Fruit fly (Drosophila melanogaster) whole organism, embryonic: ENCODE data around the gene CG7275.

Source experiments
- Blimp-1 ChIP-seq: fragments of 200-800 bp; sonication (Bioruptor generic); optimal IDR thresholded peaks from 3 replicates; lab custom pipeline; 2018; ENCODE audit warnings: missing biosample characterization, missing genetic modification characterization, mild to moderate bottlenecking, moderate library complexity, missing genetic modification reagents
- CG10267 ChIP-seq: fragments of 200-800 bp; sonication (Bioruptor generic); optimal IDR thresholded peaks from 2 replicates; lab custom pipeline; 2018; ENCODE audit warnings: missing biosample characterization, mild to moderate bottlenecking, missing genetic modification characterization, moderate library complexity
- CG11247 ChIP-seq: fragments of 200-800 bp; sonication (Bioruptor generic); IDR thresholded peaks from 2 replicates; pipeline ENCODE4 v1.3.6; 2022; ENCODE audit warnings: missing biosample characterization, missing genetic modification characterization
- CG12071 ChIP-seq: fragments of 200-800 bp; sonication (Bioruptor generic); optimal IDR thresholded peaks from 3 replicates; lab custom pipeline; 2018; ENCODE audit warnings: missing biosample characterization, mild to moderate bottlenecking, missing genetic modification characterization
- CG12155 ChIP-seq: fragments of 200-800 bp; sonication (Bioruptor generic); optimal IDR thresholded peaks from 3 replicates; lab custom pipeline; 2016; ENCODE audit warnings: missing biosample characterization, missing genetic modification characterization
- CG14441 ChIP-seq: fragments of 200-800 bp; sonication (Bioruptor generic); IDR thresholded peaks from 2 replicates; pipeline ENCODE4 v1.3.6; 2022; ENCODE audit warnings: missing biosample characterization, missing genetic modification characterization
- CG14710 ChIP-seq: fragments of 200-800 bp; sonication (Bioruptor generic); optimal IDR thresholded peaks from 3 replicates; lab custom pipeline; 2019; ENCODE audit warnings: missing biosample characterization, mild to moderate bottlenecking, missing genetic modification characterization, moderate library complexity
- CG17912 ChIP-seq: fragments of 200-800 bp; sonication (Bioruptor generic); optimal IDR thresholded peaks from 2 replicates; lab custom pipeline; 2018; ENCODE audit warnings: missing biosample characterization, mild to moderate bottlenecking, missing genetic modification characterization
- CG18262 ChIP-seq: fragments of 200-800 bp; optimal IDR thresholded peaks from 3 replicates; lab custom pipeline; 2019; ENCODE audit warnings: missing biosample characterization, mild to moderate bottlenecking, missing genetic modification characterization, moderate library complexity
- CG18476 ChIP-seq: fragments of 200-800 bp; sonication (Bioruptor generic); optimal IDR thresholded peaks from 2 replicates; lab custom pipeline; 2016; ENCODE audit warnings: missing biosample characterization, mild to moderate bottlenecking, missing genetic modification characterization
- CG18599 ChIP-seq: fragments of 200-800 bp; sonication (Bioruptor generic); optimal IDR thresholded peaks from 3 replicates; lab custom pipeline; 2017; ENCODE audit warnings: missing biosample characterization, missing genetic modification characterization, mild to moderate bottlenecking, moderate library complexity, missing genetic modification reagents
- CG2712 ChIP-seq: fragments of 200-800 bp; optimal IDR thresholded peaks from 3 replicates; lab custom pipeline; 2019; ENCODE audit warnings: missing biosample characterization, mild to moderate bottlenecking, missing genetic modification characterization, moderate library complexity
- CG4282 ChIP-seq: fragments of 200-800 bp; sonication (Bioruptor generic); optimal IDR thresholded peaks from 2 replicates; lab custom pipeline; 2016; ENCODE audit warnings: missing biosample characterization, missing genetic modification characterization
- CG4617 ChIP-seq: fragments of 200-800 bp; sonication (Bioruptor generic); optimal IDR thresholded peaks from 3 replicates; lab custom pipeline; 2016; ENCODE audit warnings: missing biosample characterization, missing genetic modification characterization, borderline replicate concordance
- CG6683 ChIP-seq: fragments of 200-800 bp; sonication (Bioruptor generic); optimal IDR thresholded peaks from 2 replicates; lab custom pipeline; 2017; ENCODE audit warnings: missing biosample characterization, mild to moderate bottlenecking, missing genetic modification characterization, missing genetic modification reagents
- CG7745 ChIP-seq: fragments of 200-800 bp; sonication (Bioruptor generic); optimal IDR thresholded peaks from 2 replicates; lab custom pipeline; 2018; ENCODE audit warnings: missing biosample characterization, mild to moderate bottlenecking, missing genetic modification characterization, moderate library complexity
- CG8765 ChIP-seq: fragments of 200-800 bp; sonication (Bioruptor generic); IDR thresholded peaks from 2 replicates; pipeline ENCODE4 v1.3.6; 2022; ENCODE audit warnings: missing biosample characterization, missing genetic modification characterization
- CG9727 ChIP-seq: fragments of 200-800 bp; sonication (Bioruptor generic); optimal IDR thresholded peaks from 3 replicates; lab custom pipeline; 2017; ENCODE audit warnings: missing biosample characterization, mild to moderate bottlenecking, missing genetic modification characterization
- D19A ChIP-seq: fragments of 200-800 bp; optimal IDR thresholded peaks from 3 replicates; lab custom pipeline; 2019; ENCODE audit warnings: missing biosample characterization, mild to moderate bottlenecking, missing genetic modification characterization, moderate library complexity
- D19B ChIP-seq: fragments of 200-800 bp; sonication (Bioruptor generic); optimal IDR thresholded peaks from 2 replicates; lab custom pipeline; 2017; ENCODE audit warnings: missing biosample characterization, mild to moderate bottlenecking, missing genetic modification characterization
- HHEX ChIP-seq: fragments of 200-800 bp; sonication (Bioruptor generic); optimal IDR thresholded peaks from 3 replicates; lab custom pipeline; 2017; ENCODE audit warnings: missing biosample characterization, mild to moderate bottlenecking, missing genetic modification characterization, missing genetic modification reagents
- Hey ChIP-seq: fragments of 200-800 bp; sonication (Bioruptor generic); optimal IDR thresholded peaks from 3 replicates; lab custom pipeline; 2018; ENCODE audit warnings: missing biosample characterization, mild to moderate bottlenecking, missing genetic modification characterization
- Oaz ChIP-seq: fragments of 200-800 bp; sonication (Bioruptor generic); IDR thresholded peaks from 2 replicates; pipeline ENCODE4 v1.3.6; 2022; ENCODE audit warnings: missing biosample characterization, missing genetic modification characterization
- Oli ChIP-seq: fragments of 200-800 bp; sonication (Bioruptor generic); optimal IDR thresholded peaks from 2 replicates; lab custom pipeline; 2018; ENCODE audit warnings: missing biosample characterization, mild to moderate bottlenecking, missing genetic modification characterization, moderate library complexity
- Pdp1 ChIP-seq, 2 experiments: fragments of 200-800 bp; sonication (Bioruptor generic); optimal IDR thresholded peaks; 3 replicates each; lab custom pipeline; 2016; ENCODE audit warnings: missing biosample characterization in 2 of 2, missing genetic modification characterization in 2 of 2, mild to moderate bottlenecking in 1 of 2, moderate library complexity in 1 of 2
- Vsx1 ChIP-seq: fragments of 200-800 bp; sonication (Bioruptor generic); optimal IDR thresholded peaks from 2 replicates; lab custom pipeline; 2017; ENCODE audit warnings: missing biosample characterization, mild to moderate bottlenecking, missing genetic modification characterization, missing genetic modification reagents
- abd-A ChIP-seq: fragments of 200-800 bp; sonication (Bioruptor generic); optimal IDR thresholded peaks from 3 replicates; lab custom pipeline; 2019; ENCODE audit warnings: missing biosample characterization, mild to moderate bottlenecking, missing genetic modification characterization, moderate library complexity
- amos ChIP-seq: fragments of 200-800 bp; sonication (Bioruptor generic); IDR thresholded peaks from 2 replicates; pipeline ENCODE4 v1.3.6; 2022; ENCODE audit warnings: missing biosample characterization, missing genetic modification characterization; ENCODE audit not compliant: partially characterized antibody
- chinmo ChIP-seq: fragments of 200-800 bp; sonication (Bioruptor generic); IDR thresholded peaks from 4 replicates; pipeline ENCODE4 v1.3.6; 2022; ENCODE audit warnings: missing biosample characterization, missing genetic modification characterization; ENCODE audit not compliant: partially characterized antibody
- cwo ChIP-seq: fragments of 200-800 bp; sonication (Bioruptor generic); optimal IDR thresholded peaks from 3 replicates; lab custom pipeline; 2017; ENCODE audit warnings: missing biosample characterization, missing genetic modification characterization, mild to moderate bottlenecking, moderate library complexity, missing genetic modification reagents
- da ChIP-seq: fragments of 200-800 bp; sonication (Bioruptor generic); optimal IDR thresholded peaks from 2 replicates; lab custom pipeline; 2016; ENCODE audit warnings: missing biosample characterization, missing genetic modification characterization
- fru ChIP-seq: fragments of >200 bp; optimal IDR thresholded peaks from 2 replicates; lab custom pipeline; 2017
- grn ChIP-seq: fragments of 200-800 bp; sonication (Bioruptor generic); optimal IDR thresholded peaks from 3 replicates; lab custom pipeline; 2017; ENCODE audit warnings: missing biosample characterization, missing genetic modification characterization
- hkb ChIP-seq, 2 experiments: fragments of 200-800 bp in 1 of 2; fragments of >200 bp in 1 of 2; sonication (Bioruptor generic) in 1 of 2; IDR thresholded peaks in 1 of 2; optimal IDR thresholded peaks in 1 of 2; 2 replicates each; pipeline versions ENCODE4 v1.3.6 to Lab custom; 2017 to 2022; ENCODE audit warnings: missing biosample characterization in 1 of 2, missing genetic modification characterization in 1 of 2
- kay ChIP-seq: fragments of 200-800 bp; sonication (Bioruptor generic); optimal IDR thresholded peaks from 2 replicates; lab custom pipeline; 2016; ENCODE audit warnings: missing biosample characterization, missing genetic modification characterization
- lilli ChIP-seq: fragments of 200-800 bp; sonication (Bioruptor generic); optimal IDR thresholded peaks from 3 replicates; lab custom pipeline; 2016; ENCODE audit warnings: missing biosample characterization, missing genetic modification characterization
- mirr ChIP-seq: fragments of 200-800 bp; sonication (Bioruptor generic); optimal IDR thresholded peaks from 3 replicates; lab custom pipeline; 2018; ENCODE audit warnings: missing biosample characterization, mild to moderate bottlenecking, missing genetic modification characterization
- pho ChIP-seq: fragments of 200-800 bp; sonication (Bioruptor generic); optimal IDR thresholded peaks from 2 replicates; lab custom pipeline; 2016; ENCODE audit warnings: missing biosample characterization, missing genetic modification characterization
- scrt ChIP-seq: fragments of 200-800 bp; sonication (Bioruptor generic); optimal IDR thresholded peaks from 2 replicates; lab custom pipeline; 2018; ENCODE audit warnings: missing biosample characterization, mild to moderate bottlenecking, missing genetic modification characterization, moderate library complexity
- sd ChIP-seq: fragments of 200-800 bp; sonication (Bioruptor generic); optimal IDR thresholded peaks from 3 replicates; lab custom pipeline; 2018; ENCODE audit warnings: missing biosample characterization, mild to moderate bottlenecking, missing genetic modification characterization, moderate library complexity
- sens ChIP-seq: fragments of 200-800 bp; sonication (Bioruptor generic); peaks from one replicate; lab custom pipeline; 2016; ENCODE audit warnings: missing biosample characterization, missing genetic modification characterization
- sqz ChIP-seq: fragments of 200-800 bp; sonication (Bioruptor generic); optimal IDR thresholded peaks from 3 replicates; lab custom pipeline; 2018; ENCODE audit warnings: missing biosample characterization, mild to moderate bottlenecking, missing genetic modification characterization
- ssp ChIP-seq: fragments of 200-800 bp; sonication (Bioruptor generic); IDR thresholded peaks from 2 replicates; pipeline ENCODE4 v1.3.6; 2022; ENCODE audit warnings: missing biosample characterization, missing genetic modification characterization
- sug ChIP-seq: fragments of 200-800 bp; optimal IDR thresholded peaks from 2 replicates; lab custom pipeline; 2019; ENCODE audit warnings: missing biosample characterization, mild to moderate bottlenecking, missing genetic modification characterization, moderate library complexity
- zfh1 ChIP-seq: fragments of 200-800 bp; sonication (Bioruptor generic); IDR thresholded peaks from 3 replicates; pipeline ENCODE4 v1.3.6; 2022; ENCODE audit warnings: missing biosample characterization, missing genetic modification characterization

The CG7275 gene

dm6 chr3L:15537916-15538581 lies 39.3 kb downstream of the CG7275 start (continued):
- TF ChIP-seq fru (no peak), amos (no peak), Oli (tag; lab: Kevin White, UChicago) (peak; percentile 78), lilli (GFP tag; lab: Kevin White, UChicago) (peak; percentile 63), hkb (optimal IDR thresholded peaks at IDR 0.05; lab: Kevin White, UChicago) (no peak), hkb (GFP tag; IDR thresholded peaks at IDR 0.05; lab: Robert Waterston, UW) (0 out of 2 replicates have a peak, but pooled peaks have one; percentile 54), CG11247 (no peak), da (no peak), abd-A (tag; lab: Kevin White, UChicago) (no peak), CG10267 (tag; lab: Kevin White, UChicago) (peak; percentile 63), CG4282 (GFP tag; lab: Kevin White, UChicago) (no peak)
- TF ChIP-seq, all 482 proteins: peak for 243

- no peak for TF ChIP-seq Hey
- no peak for TF ChIP-seq HHEX (GFP tag; lab: Kevin White, UChicago)
- no peak for TF ChIP-seq zfh1 (GFP tag; lab: Robert Waterston, UW)
- TF ChIP-seq CG2712 (tag; lab: Kevin White, UChicago) = peak; percentile 6
- TF ChIP-seq kay (GFP tag; lab: Kevin White, UChicago) = no peak
- TF ChIP-seq CG14441 (GFP tag; lab: Robert Waterston, UW) = 0 out of 2 replicates have a peak, but pooled peaks have one; percentile 38
- TF ChIP-seq grn = peak; percentile 86
- TF ChIP-seq CG17912 (GFP tag; lab: Kevin White, UChicago) = no peak
- TF ChIP-seq CG7745 (tag; lab: Kevin White, UChicago) = no peak
- no peak for TF ChIP-seq scrt (GFP tag; lab: Kevin White, UChicago)
- peak; percentile 45 for TF ChIP-seq sens (GFP tag; lab: Kevin White, UChicago)
- peak; percentile 77 for TF ChIP-seq sqz
- TF ChIP-seq CG14710 (tag; lab: Kevin White, UChicago) = no peak
- no peak for TF ChIP-seq sd (tag; lab: Kevin White, UChicago)
- no peak for TF ChIP-seq lilli (GFP tag; lab: Kevin White, UChicago)
- peak; percentile 55 for TF ChIP-seq Vsx1 (GFP tag; lab: Kevin White, UChicago)
- TF ChIP-seq chinmo (GFP tag; lab: Robert Waterston, UW) = 0 out of 4 replicates have a peak, but pooled peaks have one; percentile 20
- no peak for TF ChIP-seq ssp (GFP tag; lab: Robert Waterston, UW)
- peak; percentile 72 for TF ChIP-seq D19A (tag; lab: Kevin White, UChicago)
- no peak for TF ChIP-seq CG6683 (GFP tag; lab: Kevin White, UChicago)
- no peak for TF ChIP-seq CG12155 (GFP tag; lab: Kevin White, UChicago)
- TF ChIP-seq pho = no peak
- TF ChIP-seq CG4617 (GFP tag; lab: Kevin White, UChicago) = no peak
- no peak for TF ChIP-seq CG18476 (GFP tag; lab: Kevin White, UChicago)
- no peak for TF ChIP-seq abd-A (tag; lab: Kevin White, UChicago)
- peak in 1 of 2 experiments; percentile 35 for TF ChIP-seq Pdp1 (GFP tag; optimal IDR thresholded peaks at IDR 0.05; lab: Kevin White, UChicago)
- peak; percentile 41 for TF ChIP-seq mirr (GFP tag; lab: Kevin White, UChicago)
- TF ChIP-seq CG18599 (GFP tag; lab: Kevin White, UChicago) = peak; percentile 12
- peak; percentile 84 for TF ChIP-seq cwo (GFP tag; lab: Kevin White, UChicago)
- TF ChIP-seq sug (tag; lab: Kevin White, UChicago) = peak; percentile 35
- TF ChIP-seq Oaz (GFP tag; lab: Robert Waterston, UW) = no peak
- TF ChIP-seq CG18262 = peak; percentile 18
- TF ChIP-seq D19B (GFP tag; lab: Kevin White, UChicago) = peak; percentile 61
- no peak for TF ChIP-seq CG8765 (GFP tag; lab: Robert Waterston, UW)
- TF ChIP-seq Blimp-1 = peak; percentile 1
- no peak for TF ChIP-seq CG9727
- TF ChIP-seq CG12071 (GFP tag; lab: Kevin White, UChicago) = no peak
These were observed 40.1 kb downstream of the CG7275 start for dm6 chr3L:15538582-15539490.
